Worm (Caenorhabditis elegans) whole organism, mixed stage, embryonic: ENCODE data around the gene F57A10.4.

Source experiments
- bed-3 ChIP-seq: fragments of 200-800 bp; sonication (Bioruptor generic); optimal IDR thresholded peaks from 3 replicates; lab custom pipeline; 2018; ENCODE audit warnings: mild to moderate bottlenecking, missing genetic modification characterization, moderate library complexity, missing compliant biosample characterization
- blmp-1 ChIP-seq: fragments of 150-350 bp; optimal IDR thresholded peaks from 2 replicates; lab custom pipeline; 2014; ENCODE audit warnings: missing biosample characterization, missing genetic modification characterization
- ceh-39 ChIP-seq: fragments of 150-350 bp; optimal IDR thresholded peaks from 2 replicates; lab custom pipeline; 2014; ENCODE audit warnings: missing biosample characterization, missing genetic modification characterization
- ceh-43 ChIP-seq: fragments of 200-800 bp; sonication (Bioruptor generic); optimal IDR thresholded peaks from 2 replicates; lab custom pipeline; 2018; ENCODE audit warnings: mild to moderate bottlenecking, missing genetic modification characterization, moderate library complexity, missing compliant biosample characterization
- ceh-83 ChIP-seq: fragments of 200-800 bp; sonication (Bioruptor generic); optimal IDR thresholded peaks from 2 replicates; lab custom pipeline; 2018; ENCODE audit warnings: mild to moderate bottlenecking, missing genetic modification characterization, missing compliant biosample characterization
- ces-1 ChIP-seq: fragments of 150-350 bp; optimal IDR thresholded peaks from 2 replicates; lab custom pipeline; 2014; ENCODE audit warnings: missing biosample characterization, missing genetic modification reagents, missing genetic modification characterization
- cnd-1 ChIP-seq: fragments of 200-800 bp; sonication (Bioruptor generic); optimal IDR thresholded peaks from 2 replicates; lab custom pipeline; 2018; ENCODE audit warnings: mild to moderate bottlenecking, missing genetic modification characterization, missing compliant biosample characterization
- drap-1 ChIP-seq: fragments of 200-800 bp; sonication (Bioruptor generic); optimal IDR thresholded peaks from 3 replicates; lab custom pipeline; 2018; ENCODE audit warnings: mild to moderate bottlenecking, missing genetic modification characterization, missing compliant biosample characterization
- elt-3 ChIP-seq: fragments of 150-350 bp; optimal IDR thresholded peaks from 2 replicates; lab custom pipeline; 2014; ENCODE audit warnings: missing biosample characterization, missing genetic modification characterization
- flh-1 ChIP-seq: fragments of 200-800 bp; sonication (Bioruptor generic); optimal IDR thresholded peaks from 2 replicates; lab custom pipeline; 2018; ENCODE audit warnings: mild to moderate bottlenecking, missing genetic modification characterization, moderate library complexity, missing compliant biosample characterization
- ham-2 ChIP-seq: fragments of 200-800 bp; sonication (Bioruptor generic); optimal IDR thresholded peaks from 2 replicates; lab custom pipeline; 2018; ENCODE audit warnings: mild to moderate bottlenecking, missing genetic modification characterization, missing compliant biosample characterization
- hlh-1 ChIP-seq: fragments of 150-350 bp; optimal IDR thresholded peaks from 2 replicates; lab custom pipeline; 2014; ENCODE audit warnings: missing biosample characterization, missing genetic modification reagents, missing genetic modification characterization
- lin-13 ChIP-seq: fragments of 150-350 bp; optimal IDR thresholded peaks from 2 replicates; lab custom pipeline; 2014; ENCODE audit warnings: missing biosample characterization, missing genetic modification characterization
- lin-32 ChIP-seq: fragments of 200-800 bp; sonication (Bioruptor generic); optimal IDR thresholded peaks from 2 replicates; lab custom pipeline; 2018; ENCODE audit warnings: mild to moderate bottlenecking, missing genetic modification characterization, missing compliant biosample characterization
- lsy-2 ChIP-seq: fragments of 150-350 bp; optimal IDR thresholded peaks from 2 replicates; lab custom pipeline; 2014; ENCODE audit warnings: missing biosample characterization, missing genetic modification characterization
- mab-5 ChIP-seq: fragments of 150-350 bp; optimal IDR thresholded peaks from 2 replicates; lab custom pipeline; 2014; ENCODE audit warnings: missing biosample characterization, missing genetic modification characterization
- mep-1 ChIP-seq: fragments of 150-350 bp; optimal IDR thresholded peaks from 2 replicates; lab custom pipeline; 2017; ENCODE audit warnings: missing biosample characterization, missing genetic modification reagents, missing genetic modification characterization, inconsistent platforms
- mls-2 ChIP-seq: sonication (generic microtip); optimal IDR thresholded peaks from 2 replicates; lab custom pipeline; 2016; ENCODE audit warnings: mild to moderate bottlenecking, missing genetic modification characterization, moderate library complexity, missing compliant biosample characterization
- nhr-12 ChIP-seq: fragments of 150-350 bp; optimal IDR thresholded peaks from 2 replicates; lab custom pipeline; 2014; ENCODE audit warnings: missing biosample characterization, missing genetic modification characterization
- nhr-2 ChIP-seq: fragments of 150-350 bp; optimal IDR thresholded peaks from 2 replicates; lab custom pipeline; 2014; ENCODE audit warnings: missing biosample characterization, missing genetic modification characterization
- nhr-237 ChIP-seq: fragments of 150-350 bp; optimal IDR thresholded peaks from 2 replicates; lab custom pipeline; 2014; ENCODE audit warnings: missing biosample characterization, missing genetic modification characterization
- nhr-28 ChIP-seq: fragments of 150-350 bp; optimal IDR thresholded peaks from 2 replicates; lab custom pipeline; 2014; ENCODE audit warnings: missing biosample characterization, missing genetic modification characterization
- nhr-76 ChIP-seq: sonication (generic microtip); optimal IDR thresholded peaks from 2 replicates; lab custom pipeline; 2017; ENCODE audit warnings: missing biosample characterization, missing genetic modification characterization
- pha-4 ChIP-seq: fragments of 150-350 bp; optimal IDR thresholded peaks from 2 replicates; lab custom pipeline; 2018; ENCODE audit warnings: missing biosample characterization, missing genetic modification reagents, missing genetic modification characterization
- sem-2 ChIP-seq: fragments of 200-800 bp; sonication (Bioruptor generic); optimal IDR thresholded peaks from 2 replicates; lab custom pipeline; 2018; ENCODE audit warnings: mild to moderate bottlenecking, missing genetic modification characterization, missing compliant biosample characterization
- sptf-1 ChIP-seq: sonication (generic microtip); optimal IDR thresholded peaks from 2 replicates; lab custom pipeline; 2017; ENCODE audit warnings: mild to moderate bottlenecking, missing genetic modification characterization, moderate library complexity, missing compliant biosample characterization
- tbx-8 ChIP-seq: fragments of 200-800 bp; sonication (Bioruptor generic); optimal IDR thresholded peaks from 2 replicates; lab custom pipeline; 2018; ENCODE audit warnings: mild to moderate bottlenecking, missing genetic modification characterization, moderate library complexity, missing compliant biosample characterization
- unc-120 ChIP-seq: sonication (generic microtip); optimal IDR thresholded peaks from 2 replicates; lab custom pipeline; 2017; ENCODE audit warnings: missing genetic modification characterization, missing compliant biosample characterization; ENCODE audit not compliant: poor library complexity, severe bottlenecking
- unc-39 ChIP-seq: fragments of 150-350 bp; optimal IDR thresholded peaks from 2 replicates; lab custom pipeline; 2014; ENCODE audit warnings: missing biosample characterization, missing genetic modification characterization
- unc-62 ChIP-seq: fragments of 150-350 bp; optimal IDR thresholded peaks from 2 replicates; lab custom pipeline; 2014; ENCODE audit warnings: missing biosample characterization, missing genetic modification reagents, missing genetic modification characterization
- zip-8 ChIP-seq: fragments of 150-350 bp; optimal IDR thresholded peaks from 2 replicates; lab custom pipeline; 2014; ENCODE audit warnings: missing biosample characterization, missing genetic modification characterization
- ztf-11 ChIP-seq: fragments of 150-350 bp; optimal IDR thresholded peaks from 2 replicates; lab custom pipeline; 2014; ENCODE audit warnings: missing biosample characterization, missing genetic modification characterization

F57A10.4 gene

DNA sequence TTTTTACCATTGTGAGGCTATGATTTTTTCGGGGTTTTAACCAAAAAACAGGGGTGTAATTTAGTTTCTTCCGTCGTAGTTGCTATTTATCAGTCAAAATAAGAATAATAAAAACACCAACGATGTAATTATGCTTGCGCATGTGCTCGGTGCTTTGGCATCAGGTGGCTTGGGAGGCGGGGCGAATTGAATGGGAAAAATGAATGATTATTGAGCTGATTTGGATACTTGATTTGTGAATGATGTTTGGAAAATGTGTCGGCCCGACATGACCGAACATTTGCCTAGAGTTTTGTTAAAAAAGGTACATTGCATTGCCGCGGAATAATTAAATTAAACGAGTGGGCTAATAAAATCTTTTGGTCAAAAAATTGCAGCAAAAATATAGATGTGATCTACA, 37.0 kb upstream of the F57A10.4 start, which contains the start of gene str-38:
Gene str-38, minus strand, starts transcription at position 101 of the 400 bp plus-strand sequence.
- TF ChIP-seq mls-2 (tag; lab: Kevin White, UChicago): no peak
- TF ChIP-seq elt-3 (tag; lab: Kevin White, UChicago): no peak
- no peak for TF ChIP-seq ceh-43 (GFP tag; lab: Kevin White, UChicago)
- no peak for TF ChIP-seq ham-2 (GFP tag; lab: Kevin White, UChicago)
- no peak for TF ChIP-seq nhr-2
- TF ChIP-seq ztf-11 (tag; lab: Kevin White, UChicago): no peak
- no peak for TF ChIP-seq mep-1 (tag; lab: Kevin White, UChicago)
- TF ChIP-seq unc-39 (tag; lab: Kevin White, UChicago): no peak
- no peak for TF ChIP-seq ces-1 (GFP tag; lab: Kevin White, UChicago)
- no peak for TF ChIP-seq zip-8
- no peak for TF ChIP-seq flh-1
- TF ChIP-seq drap-1 (GFP tag; lab: Kevin White, UChicago): no peak
- TF ChIP-seq nhr-237 (tag; lab: Kevin White, UChicago): no peak
- no peak for TF ChIP-seq ceh-83 (GFP tag; lab: Kevin White, UChicago)

DNA sequence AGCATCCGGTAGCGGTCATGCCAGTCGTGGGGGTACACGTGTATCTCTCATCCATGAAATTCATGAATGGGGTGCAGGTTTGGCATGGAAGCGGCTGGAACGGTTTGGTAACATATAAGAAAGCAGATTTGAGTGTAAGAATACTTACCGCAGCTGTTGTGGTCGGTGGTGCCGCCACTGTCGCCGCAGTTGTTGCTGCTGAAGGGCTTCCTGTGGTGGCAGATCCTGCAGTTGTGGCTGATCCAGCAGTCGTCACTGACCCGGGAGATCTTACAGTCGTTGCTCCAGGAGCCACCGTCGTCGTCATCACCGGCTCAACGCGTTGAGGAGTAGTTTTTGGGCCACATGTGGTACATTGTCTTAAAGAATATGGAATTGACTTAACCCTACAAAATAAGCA, 36.2 kb upstream of the F57A10.4 start:
- TF ChIP-seq ceh-83 (GFP tag; lab: Kevin White, UChicago) (no peak), ham-2 (GFP tag; lab: Kevin White, UChicago) (no peak), lin-32 (GFP tag; lab: Kevin White, UChicago) (no peak), unc-62 (GFP tag; lab: Kevin White, UChicago) (no peak), ceh-39 (tag; lab: Kevin White, UChicago) (no peak), ztf-11 (tag; lab: Kevin White, UChicago) (no peak), unc-120 (no peak), blmp-1 (no peak), cnd-1 (no peak)
- TF ChIP-seq, all 35 proteins: peak for 0

DNA sequence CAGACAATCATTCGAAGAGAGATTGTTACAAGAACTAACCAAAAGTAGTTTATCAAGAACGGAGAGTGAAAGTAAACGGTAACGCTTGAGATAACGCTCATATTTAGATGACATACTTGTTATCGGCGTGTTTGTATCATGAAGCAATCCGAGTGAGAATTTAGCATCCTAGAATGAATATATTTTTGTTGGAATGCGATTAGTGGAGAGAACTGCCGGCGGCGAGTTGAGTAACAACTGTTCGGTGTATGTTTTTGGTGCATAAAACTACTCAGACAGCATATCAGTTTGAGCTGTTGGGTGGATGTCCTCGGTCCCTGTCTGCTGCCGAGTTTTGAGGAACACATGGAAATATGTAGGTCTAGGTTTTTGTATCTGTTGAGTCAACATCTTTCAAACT, 35.7 kb upstream of the F57A10.4 start, which contains the start of gene T23D5.3:
Gene T23D5.3, minus strand, starts transcription at position 101 of the 400 bp plus-strand sequence.
- TF ChIP-seq bed-3 (GFP tag; lab: Kevin White, UChicago): no peak
- no peak for TF ChIP-seq lsy-2 (tag; lab: Kevin White, UChicago)
- no peak for TF ChIP-seq ztf-11 (tag; lab: Kevin White, UChicago)
- no peak for TF ChIP-seq pha-4
- TF ChIP-seq hlh-1 (tag; lab: Kevin White, UChicago): no peak
- TF ChIP-seq unc-39 (tag; lab: Kevin White, UChicago): no peak
- no peak for TF ChIP-seq ceh-83 (GFP tag; lab: Kevin White, UChicago)
- TF ChIP-seq nhr-76: no peak
- no peak for TF ChIP-seq blmp-1
- no peak for TF ChIP-seq elt-3 (tag; lab: Kevin White, UChicago)
- TF ChIP-seq lin-32 (GFP tag; lab: Kevin White, UChicago): no peak
- TF ChIP-seq tbx-8 (GFP tag; lab: Kevin White, UChicago): no peak
- TF ChIP-seq mls-2 (tag; lab: Kevin White, UChicago): no peak
- TF ChIP-seq sem-2 (GFP tag; lab: Kevin White, UChicago): no peak
- no peak for TF ChIP-seq sptf-1 (tag; lab: Kevin White, UChicago)
- TF ChIP-seq ces-1 (GFP tag; lab: Kevin White, UChicago): no peak

DNA sequence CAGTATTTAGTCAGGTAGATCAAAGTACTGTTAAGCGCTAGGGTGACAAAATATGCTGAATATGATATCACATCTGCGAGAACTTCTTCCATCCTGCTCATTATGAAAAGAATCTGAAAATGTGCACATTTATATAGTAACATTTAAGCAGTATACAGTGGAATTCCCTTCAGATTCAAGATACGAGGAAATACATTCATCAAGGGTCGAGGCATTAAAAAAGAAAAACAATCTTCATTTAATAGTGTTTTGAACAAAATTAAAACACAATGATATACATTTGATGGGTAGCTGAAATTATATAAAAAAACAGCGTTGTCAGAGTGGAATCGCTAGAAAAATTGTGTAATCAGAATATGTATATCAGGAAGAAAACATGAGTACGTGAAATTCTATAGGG, 33.5 kb upstream of the F57A10.4 start, which contains the start of gene str-27:
Gene str-27, minus strand, starts transcription at position 101 of the 400 bp plus-strand sequence.
- TF ChIP-seq unc-62 (GFP tag; lab: Kevin White, UChicago) (no peak), nhr-28 (tag; lab: Kevin White, UChicago) (no peak), lin-13 (tag; lab: Kevin White, UChicago) (no peak), drap-1 (GFP tag; lab: Kevin White, UChicago) (no peak), unc-39 (tag; lab: Kevin White, UChicago) (no peak), sptf-1 (tag; lab: Kevin White, UChicago) (no peak), nhr-12 (tag; lab: Kevin White, UChicago) (no peak), blmp-1 (no peak), hlh-1 (tag; lab: Kevin White, UChicago) (no peak)

DNA sequence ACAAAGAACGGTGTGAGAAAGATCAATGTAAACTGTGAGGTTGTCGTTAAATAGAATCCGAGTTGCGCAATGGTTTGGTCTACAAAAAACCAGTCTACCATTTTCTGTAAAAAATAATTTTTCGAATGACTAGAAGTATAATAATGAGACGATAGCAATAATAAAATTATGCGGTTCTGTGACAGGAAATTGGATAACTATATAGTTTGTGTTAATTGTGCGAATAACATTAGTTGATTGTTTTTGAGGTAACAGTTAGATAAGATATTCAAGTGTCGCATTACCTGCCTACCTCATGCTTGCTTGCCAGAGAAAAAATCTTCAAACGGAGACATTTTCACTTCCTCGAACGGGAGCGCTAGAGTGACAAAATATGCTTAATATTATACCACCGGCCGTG, 27.4 kb upstream of the F57A10.4 start, which contains the start of gene str-18:
Gene str-18, minus strand, starts transcription at position 101 of the 400 bp plus-strand sequence.
- TF ChIP-seq unc-120 (no peak), nhr-2 (no peak), pha-4 (no peak), blmp-1 (no peak), mab-5 (no peak), ceh-39 (tag; lab: Kevin White, UChicago) (no peak), hlh-1 (tag; lab: Kevin White, UChicago) (no peak), ceh-83 (GFP tag; lab: Kevin White, UChicago) (no peak), ztf-11 (tag; lab: Kevin White, UChicago) (no peak), nhr-12 (tag; lab: Kevin White, UChicago) (no peak), tbx-8 (GFP tag; lab: Kevin White, UChicago) (no peak)
